Fruit fly (Drosophila melanogaster): ENCODE measurements around the gene CG17475.

The CG17475 gene

dm6 chr3R:17079859-17080255 is 50.4 kb downstream of the CG17475 start, which contains the start of the genes Keap1 and kuk (continued):
- TF ChIP-seq Abd-B (GFP tag; optimal IDR thresholded peaks at IDR 0.05) (no peak), Ets97D (GFP tag; optimal IDR thresholded peaks at IDR 0.05) (peak; percentile 90), CG17612 (GFP tag; IDR thresholded peaks at IDR 0.05) (no peak), chn (GFP tag; optimal IDR thresholded peaks at IDR 0.05) (peak; percentile 50), fd64A (GFP tag; optimal IDR thresholded peaks at IDR 0.05) (no peak), prd (optimal IDR thresholded peaks at IDR 0.05) (no peak), prd (GFP tag; IDR thresholded peaks at IDR 0.05) (peak; percentile 51; the same call in 1 of the 3 replicates), pum (GFP tag; optimal IDR thresholded peaks at IDR 0.05) (peak; percentile 63), CG4404 (GFP tag; IDR thresholded peaks at IDR 0.05) (no peak), CG2202 (tag; optimal IDR thresholded peaks at IDR 0.05) (no peak), ssp (GFP tag; IDR thresholded peaks at IDR 0.05) (no peak), MTF-1 (GFP tag; optimal IDR thresholded peaks at IDR 0.05; ENCODE audit: borderline replicate concordance) (peak; percentile 43), CG12071 (GFP tag; optimal IDR thresholded peaks at IDR 0.05) (peak; percentile 28), peb (GFP tag; IDR thresholded peaks at IDR 0.05) (no peak), lmd (GFP tag; IDR thresholded peaks at IDR 0.05) (peak; percentile 46; the same call in 1 of the 2 replicates), zen2 (GFP tag; IDR thresholded peaks at IDR 0.05; ENCODE audit: partially characterized antibody) (no peak; the same call in 2 of the 3 replicates), inv (GFP tag; IDR thresholded peaks at IDR 0.05; ENCODE audit: partially characterized antibody) (peak; percentile 88), B-H2 (GFP tag; optimal IDR thresholded peaks at IDR 0.05) (peak; percentile 61), dan (GFP tag; IDR thresholded peaks at IDR 0.05) (no peak), Meics (GFP tag; optimal IDR thresholded peaks at IDR 0.05) (no peak), luna (GFP tag; optimal IDR thresholded peaks at IDR 0.05) (peak; percentile 35), CG8765 (GFP tag; IDR thresholded peaks at IDR 0.05) (peak; percentile 30; the same call in 1 of the 2 replicates), HmgD (GFP tag; optimal IDR thresholded peaks at IDR 0.05) (no peak), wdn (GFP tag; IDR thresholded peaks at IDR 0.05) (no peak), Fer2 (tag; optimal IDR thresholded peaks at IDR 0.05) (peak; percentile 46), CG12299 (tag; optimal IDR thresholded peaks at IDR 0.05) (no peak), CG2116 (GFP tag; optimal IDR thresholded peaks at IDR 0.05) (peak; percentile 72), NC2β (GFP tag; optimal IDR thresholded peaks at IDR 0.05) (peak; percentile 67), eyg (GFP tag; optimal IDR thresholded peaks at IDR 0.05) (peak; percentile 58), Max (GFP tag; optimal IDR thresholded peaks at IDR 0.05) (peak; percentile 89), trh (GFP tag; optimal IDR thresholded peaks at IDR 0.05) (peak; percentile 30), CG17361 (GFP tag; IDR thresholded peaks at IDR 0.05) (no peak; the same call in 2 of the 3 replicates), salm (tag; optimal IDR thresholded peaks at IDR 0.05) (no peak), Atf-2 (GFP tag; optimal IDR thresholded peaks at IDR 0.05) (peak; percentile 27), CG11247 (GFP tag; IDR thresholded peaks at IDR 0.05) (peak; percentile 61), CG10267 (tag; optimal IDR thresholded peaks at IDR 0.05) (peak; percentile 99), CG11504 (tag; optimal IDR thresholded peaks at IDR 0.05) (peak; percentile 45), Spps (tag; optimal IDR thresholded peaks at IDR 0.05) (no peak), Doc2 (GFP tag; IDR thresholded peaks at IDR 0.05) (no peak), HmgZ (tag; optimal IDR thresholded peaks at IDR 0.05) (peak; percentile 73), dysf (GFP tag; IDR thresholded peaks at IDR 0.05) (peak; percentile 25; the same call in 1 of the 3 replicates), vfl (GFP tag; optimal IDR thresholded peaks at IDR 0.05) (peak; percentile 24), nau (GFP tag; optimal IDR thresholded peaks at IDR 0.05) (no peak), CG1233 (GFP tag; optimal IDR thresholded peaks at IDR 0.05) (peak; percentile 6), B-H1 (GFP tag; IDR thresholded peaks at IDR 0.05) (peak; percentile 13; the same call in 1 of the 3 replicates), Hr3 (GFP tag; optimal IDR thresholded peaks at IDR 0.05) (peak; percentile 64), CG18599 (GFP tag; optimal IDR thresholded peaks at IDR 0.05) (peak; percentile 43), Asciz (GFP tag; optimal IDR thresholded peaks at IDR 0.05) (peak; percentile 48), Stat92E (GFP tag; optimal IDR thresholded peaks at IDR 0.05) (no peak), ind (GFP tag; optimal IDR thresholded peaks at IDR 0.05) (peak; percentile 49), ttk (GFP tag; IDR thresholded peaks at IDR 0.05) (no peak)
